Fruit fly (Drosophila melanogaster): ENCODE measurements around the gene ChAT.

ChAT gene

dm6 chr3R:18658945-18659642, 46.2 kb upstream of the ChAT start, which contains the start of the genes CG31224 and CstF64 (continued):
- TF ChIP-seq Hr3 (GFP tag; optimal IDR thresholded peaks at IDR 0.05) (peak; percentile 88), wdn (GFP tag; IDR thresholded peaks at IDR 0.05) (peak; percentile 72), CG7963 (GFP tag; IDR thresholded peaks at IDR 0.05; ENCODE audit: partially characterized antibody) (no peak), HLH54F (GFP tag; optimal IDR thresholded peaks at IDR 0.05) (peak; percentile 94), Hr78 (GFP tag; optimal IDR thresholded peaks at IDR 0.05) (no peak), Aef1 (GFP tag; IDR thresholded peaks at IDR 0.05) (peak; percentile 76), slp2 (GFP tag; optimal IDR thresholded peaks at IDR 0.05) (peak; percentile 79), Gug (GFP tag; IDR thresholded peaks at IDR 0.05) (peak; percentile 75), hb (GFP tag; IDR thresholded peaks at IDR 0.05; ENCODE audit: partially characterized antibody) (no peak), CG8478 (optimal IDR thresholded peaks at IDR 0.05) (peak; percentile 82), Antp (GFP tag; optimal IDR thresholded peaks at IDR 0.05) (peak; percentile 88), tio (GFP tag; optimal IDR thresholded peaks at IDR 0.05) (no peak), CG11085 (GFP tag; IDR thresholded peaks at IDR 0.05) (peak; percentile 80), CG11456 (GFP tag; IDR thresholded peaks at IDR 0.05) (peak; percentile 85), CG4404 (GFP tag; IDR thresholded peaks at IDR 0.05) (peak; percentile 74), CHES-1-like (GFP tag; optimal IDR thresholded peaks at IDR 0.05) (peak; percentile 92), nom (GFP tag; optimal IDR thresholded peaks at IDR 0.05) (peak; percentile 1), abd-A (tag; optimal IDR thresholded peaks at IDR 0.05) (no peak), CG15479 (GFP tag; optimal IDR thresholded peaks at IDR 0.05) (no peak), Dip3 (GFP tag; optimal IDR thresholded peaks at IDR 0.05) (peak; percentile 89), CG15514 (GFP tag; optimal IDR thresholded peaks at IDR 0.05) (peak; percentile 70), jing (GFP tag; optimal IDR thresholded peaks at IDR 0.05) (peak; percentile 65), fu2 (GFP tag; optimal IDR thresholded peaks at IDR 0.05) (peak; percentile 82), CG10654 (GFP tag; optimal IDR thresholded peaks at IDR 0.05) (peak; percentile 89), br (optimal IDR thresholded peaks at IDR 0.05) (no peak), unc-4 (GFP tag; IDR thresholded peaks at IDR 0.05; ENCODE audit: partially characterized antibody) (no peak; the same call in 1 of the 2 replicates), pita (GFP tag; optimal IDR thresholded peaks at IDR 0.05) (no peak), H15 (GFP tag; IDR thresholded peaks at IDR 0.05) (peak; percentile 81), CG31365 (tag; optimal IDR thresholded peaks at IDR 0.05) (peak; percentile 25), CG17568 (GFP tag; optimal IDR thresholded peaks at IDR 0.05) (no peak), CG6254 (GFP tag; optimal IDR thresholded peaks at IDR 0.05) (peak; percentile 26), CG2889 (GFP tag; IDR thresholded peaks at IDR 0.05) (peak; percentile 33; the same call in 1 of the 3 replicates), Dip2 (GFP tag; IDR thresholded peaks at IDR 0.05) (no peak), CG7928 (GFP tag; optimal IDR thresholded peaks at IDR 0.05) (peak; percentile 94), CG11696 (GFP tag; IDR thresholded peaks at IDR 0.05) (no peak; the same call in 1 of the 2 replicates), CG18599 (GFP tag; optimal IDR thresholded peaks at IDR 0.05) (no peak), hth (optimal IDR thresholded peaks at IDR 0.05) (no peak), CG10431 (GFP tag; optimal IDR thresholded peaks at IDR 0.05) (peak; percentile 46), Six4 (GFP tag; optimal IDR thresholded peaks at IDR 0.05) (peak; percentile 68), Taf1 (GFP tag; IDR thresholded peaks at IDR 0.05) (peak; percentile 54; the same call in 1 of the 2 replicates), nmo (GFP tag; optimal IDR thresholded peaks at IDR 0.05) (peak; percentile 89), kah (GFP tag; optimal IDR thresholded peaks at IDR 0.05) (peak; percentile 8), CG15269 (tag; optimal IDR thresholded peaks at IDR 0.05) (no peak), CG13894 (tag; optimal IDR thresholded peaks at IDR 0.05) (no peak), BtbVII (GFP tag; optimal IDR thresholded peaks at IDR 0.05) (no peak), Optix (GFP tag; IDR thresholded peaks at IDR 0.05) (peak; percentile 56; the same call in 1 of the 3 replicates), CG3995 (GFP tag; optimal IDR thresholded peaks at IDR 0.05) (peak; percentile 58), bbx (GFP tag; IDR thresholded peaks at IDR 0.05; ENCODE audit: partially characterized antibody) (no peak), Dp (GFP tag; optimal IDR thresholded peaks at IDR 0.05) (peak; percentile 23), CG11247 (GFP tag; IDR thresholded peaks at IDR 0.05) (peak; percentile 80)

Data from whole organism, embryonic.